Fruit fly (Drosophila melanogaster): ENCODE results near the gene CG8001.
A peak's percentile ranks its signal among the peaks of the same experiment; 100 is the strongest.

CG8001 gene

DNA sequence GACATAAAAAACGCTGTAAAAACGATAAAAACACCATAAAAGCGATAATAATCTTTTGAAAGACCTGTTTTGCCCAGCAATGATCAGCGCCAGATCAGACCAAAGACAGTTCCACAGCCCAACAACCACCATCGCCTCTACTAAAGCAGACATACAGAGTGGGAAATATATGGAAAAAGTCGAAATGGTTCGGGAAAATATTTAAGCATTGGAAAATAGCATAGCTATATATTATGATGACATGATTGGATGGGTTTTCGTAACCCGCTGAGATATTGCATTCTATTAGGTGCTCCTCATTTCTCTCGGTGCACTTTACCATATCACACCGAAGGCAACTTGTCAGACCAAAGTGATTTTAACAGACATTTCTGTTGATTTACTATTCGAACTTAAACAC lies 52.7 kb downstream of the CG8001 start (continued):
- TF ChIP-seq CoRest (tag; optimal IDR thresholded peaks at IDR 0.05), result peak; percentile 90
- TF ChIP-seq zen2 (GFP tag; IDR thresholded peaks at IDR 0.05; ENCODE audit: partially characterized antibody), result no peak
- TF ChIP-seq CG4730 (GFP tag; IDR thresholded peaks at IDR 0.05), result peak; percentile 92
- peak; percentile 53 for TF ChIP-seq Lim3 (GFP tag; IDR thresholded peaks at IDR 0.05)
- TF ChIP-seq CG1647 (GFP tag; optimal IDR thresholded peaks at IDR 0.05), result peak; percentile 89
- no peak for TF ChIP-seq pros (GFP tag; optimal IDR thresholded peaks at IDR 0.05)
- no peak for TF ChIP-seq hbn (GFP tag; IDR thresholded peaks at IDR 0.05; ENCODE audit: partially characterized antibody)
- no peak for TF ChIP-seq CG15011 (GFP tag; optimal IDR thresholded peaks at IDR 0.05)
- peak; percentile 93 for TF ChIP-seq CG34422 (GFP tag; IDR thresholded peaks at IDR 0.05)
- peak; percentile 86 for TF ChIP-seq CG12942 (GFP tag; optimal IDR thresholded peaks at IDR 0.05)
- TF ChIP-seq Kr (GFP tag; optimal IDR thresholded peaks at IDR 0.05), result no peak
- TF ChIP-seq emc (GFP tag; optimal IDR thresholded peaks at IDR 0.05), result peak; percentile 52
- no peak for TF ChIP-seq Scr (GFP tag; IDR thresholded peaks at IDR 0.05; ENCODE audit: partially characterized antibody)
- peak; percentile 78 for TF ChIP-seq CG12155 (GFP tag; optimal IDR thresholded peaks at IDR 0.05)
- TF ChIP-seq CG3065 (GFP tag; optimal IDR thresholded peaks at IDR 0.05), result peak; percentile 32
- peak; percentile 5 for TF ChIP-seq stwl (tag; optimal IDR thresholded peaks at IDR 0.05)
- TF ChIP-seq BtbVII (GFP tag; optimal IDR thresholded peaks at IDR 0.05), result peak; percentile 81
- TF ChIP-seq CG42726 (GFP tag; IDR thresholded peaks at IDR 0.05; ENCODE audit: partially characterized antibody), result no peak
- peak; percentile 87 for TF ChIP-seq rib (GFP tag; IDR thresholded peaks at IDR 0.05)
- TF ChIP-seq al (GFP tag; IDR thresholded peaks at IDR 0.05), result peak; percentile 92
- TF ChIP-seq Nf-YA (GFP tag; IDR thresholded peaks at IDR 0.05), result peak; percentile 83
- peak; percentile 86 for TF ChIP-seq CG10209 (GFP tag; optimal IDR thresholded peaks at IDR 0.05)
- peak; percentile 82 for TF ChIP-seq CG9727 (GFP tag; optimal IDR thresholded peaks at IDR 0.05)
- peak; percentile 67 for TF ChIP-seq CG3163 (GFP tag; optimal IDR thresholded peaks at IDR 0.05)
- peak; percentile 89 for TF ChIP-seq CG6272 (GFP tag; IDR thresholded peaks at IDR 0.05)
- TF ChIP-seq CG16815 (GFP tag; optimal IDR thresholded peaks at IDR 0.05), result peak; percentile 70
- peak; percentile 89 for TF ChIP-seq NFAT (GFP tag; IDR thresholded peaks at IDR 0.05)
- TF ChIP-seq mirr (GFP tag; optimal IDR thresholded peaks at IDR 0.05), result peak; percentile 74
- peak; percentile 90 for TF ChIP-seq Mrtf (GFP tag; IDR thresholded peaks at IDR 0.05)
- TF ChIP-seq CG12236 (GFP tag; optimal IDR thresholded peaks at IDR 0.05), result peak; percentile 73
- TF ChIP-seq Meics (GFP tag; optimal IDR thresholded peaks at IDR 0.05), result peak; percentile 89
- TF ChIP-seq sima (GFP tag; optimal IDR thresholded peaks at IDR 0.05), result peak; percentile 68
- peak; percentile 88 for TF ChIP-seq CG17829 (tag; optimal IDR thresholded peaks at IDR 0.05)
- peak; percentile 83 for TF ChIP-seq bcd (GFP tag; optimal IDR thresholded peaks at IDR 0.05)
- peak; percentile 82 for TF ChIP-seq grn (GFP tag; optimal IDR thresholded peaks at IDR 0.05)
- TF ChIP-seq NC2α (GFP tag; optimal IDR thresholded peaks at IDR 0.05), result peak; percentile 64
- TF ChIP-seq hth (optimal IDR thresholded peaks at IDR 0.05), result no peak
- no peak for TF ChIP-seq h (optimal IDR thresholded peaks at IDR 0.05)
- TF ChIP-seq dm (GFP tag; optimal IDR thresholded peaks at IDR 0.05), result peak; percentile 67
- no peak for TF ChIP-seq eve (GFP tag; optimal IDR thresholded peaks at IDR 0.05)
- TF ChIP-seq CG15269 (tag; optimal IDR thresholded peaks at IDR 0.05), result peak; percentile 95
- no peak for TF ChIP-seq Sox100B (GFP tag; optimal IDR thresholded peaks at IDR 0.05)
- TF ChIP-seq klu (GFP tag; IDR thresholded peaks at IDR 0.05), result peak; percentile 86
- TF ChIP-seq CG33557 (GFP tag; optimal IDR thresholded peaks at IDR 0.05), result peak; percentile 31
- peak; percentile 91 for TF ChIP-seq CG9932 (GFP tag; IDR thresholded peaks at IDR 0.05)
- TF ChIP-seq org-1 (GFP tag; optimal IDR thresholded peaks at IDR 0.05), result peak; percentile 84
- TF ChIP-seq CG3847 (GFP tag; IDR thresholded peaks at IDR 0.05), result peak; percentile 86
- peak; percentile 91 to 93 for TF ChIP-seq dpn (GFP tag; optimal IDR thresholded peaks at IDR 0.05)
- peak; percentile 84 for TF ChIP-seq eyg (GFP tag; optimal IDR thresholded peaks at IDR 0.05)
- TF ChIP-seq Ssrp (tag; optimal IDR thresholded peaks at IDR 0.05), result peak; percentile 78
- no peak for TF ChIP-seq B-H2 (GFP tag; optimal IDR thresholded peaks at IDR 0.05)
- TF ChIP-seq CG10979 (tag; optimal IDR thresholded peaks at IDR 0.05), result peak; percentile 83
